Worm (Caenorhabditis elegans) whole organism, L4 larva: ENCODE measurements around the gene ugt-19.
A peak's percentile ranks its signal among the peaks of the same experiment; 100 is the strongest.

Experiments used
- F26F4.8 ChIP-seq: fragments of 200-800 bp; sonication (Bioruptor generic); conservative IDR thresholded peaks from 2 replicates; pipeline ENCODE4 v1.3.6; 2022; ENCODE audit warnings: missing genetic modification characterization, missing compliant biosample characterization
- F44E2.7 ChIP-seq: fragments of 200-800 bp; sonication (Bioruptor generic); IDR thresholded peaks from 2 replicates; pipeline ENCODE4 v2.1.2; 2022; ENCODE audit warnings: missing genetic modification characterization, missing compliant biosample characterization
- F49E8.2 ChIP-seq: sonication (generic microtip); optimal IDR thresholded peaks from 2 replicates; lab custom pipeline; 2016; ENCODE audit warnings: missing compliant biosample characterization, mild to moderate bottlenecking, missing genetic modification characterization, borderline replicate concordance
- T20F7.1 ChIP-seq: fragments of 200-800 bp; sonication (Bioruptor generic); optimal IDR thresholded peaks from 2 replicates; lab custom pipeline; 2018; ENCODE audit warnings: mild to moderate bottlenecking, missing genetic modification characterization, missing compliant biosample characterization
- aha-1 ChIP-seq: fragments of 150-350 bp; peaks from one replicate; lab custom pipeline; 2014; ENCODE audit warnings: missing biosample characterization, missing genetic modification characterization
- ama-1 ChIP-seq: fragments of 150-350 bp; optimal IDR thresholded peaks from 2 replicates; lab custom pipeline; 2014; ENCODE audit warnings: inconsistent platforms, mixed read lengths
- attf-4 ChIP-seq: sonication (generic microtip); optimal IDR thresholded peaks from 3 replicates; lab custom pipeline; 2017; ENCODE audit warnings: missing biosample characterization, missing genetic modification characterization
- ceh-20 ChIP-seq: fragments of 200-800 bp; sonication (Bioruptor generic); IDR thresholded peaks from 2 replicates; pipeline ENCODE4 v1.3.6; 2022; ENCODE audit warnings: missing genetic modification reagents, missing genetic modification characterization, missing compliant biosample characterization
- ceh-32 ChIP-seq: sonication (generic microtip); optimal IDR thresholded peaks from 2 replicates; lab custom pipeline; 2016; ENCODE audit warnings: mild to moderate bottlenecking, missing genetic modification characterization, missing compliant biosample characterization; ENCODE audit not compliant: poor library complexity
- ceh-44 ChIP-seq: fragments of 200-800 bp; sonication (Bioruptor generic); IDR thresholded peaks from 2 replicates; pipeline ENCODE4 v1.3.6; 2022; ENCODE audit warnings: missing genetic modification reagents, missing genetic modification characterization, missing compliant biosample characterization
- ces-1 ChIP-seq: fragments of 150-350 bp; sonication (generic microtip); optimal IDR thresholded peaks from 4 replicates; lab custom pipeline; 2014; ENCODE audit warnings: missing biosample characterization, missing genetic modification reagents, missing genetic modification characterization
- cey-2 ChIP-seq: sonication (generic microtip); optimal IDR thresholded peaks from 3 replicates; lab custom pipeline; 2017; ENCODE audit warnings: missing genetic modification characterization, mild to moderate bottlenecking, missing compliant biosample characterization, antibody characterized with exemption, borderline replicate concordance; ENCODE audit not compliant: insufficient read depth
- daf-16 ChIP-seq, 3 experiments: sonication (generic microtip); optimal IDR thresholded peaks; 2 replicates each; lab custom pipeline; 2016 to 2017; ENCODE audit warnings: missing genetic modification characterization in 3 of 3, missing genetic modification reagents in 3 of 3, mild to moderate bottlenecking in 2 of 3, missing compliant biosample characterization in 2 of 3, missing biosample characterization in 1 of 3, moderate library complexity in 1 of 3
- duxl-1 ChIP-seq: sonication (generic microtip); optimal IDR thresholded peaks from 2 replicates; lab custom pipeline; 2016; ENCODE audit warnings: mild to moderate bottlenecking, missing genetic modification characterization, moderate library complexity, missing compliant biosample characterization; ENCODE audit not compliant: poor library complexity
- dve-1 ChIP-seq: sonication (generic microtip); optimal IDR thresholded peaks from 2 replicates; lab custom pipeline; 2017; ENCODE audit warnings: antibody characterized with exemption, mild to moderate bottlenecking, missing genetic modification characterization, missing compliant biosample characterization; ENCODE audit not compliant: insufficient read depth
- egl-27 ChIP-seq: sonication (generic microtip); optimal IDR thresholded peaks from 3 replicates; lab custom pipeline; 2017; ENCODE audit warnings: missing biosample characterization, missing genetic modification reagents, missing genetic modification characterization
- egl-43 ChIP-seq: fragments of 200-800 bp; sonication (Bioruptor generic); IDR thresholded peaks from 2 replicates; pipeline ENCODE4 v1.3.6; 2022; ENCODE audit warnings: missing genetic modification reagents, missing genetic modification characterization, missing compliant biosample characterization
- fkh-10 ChIP-seq: fragments of 150-350 bp; optimal IDR thresholded peaks from 2 replicates; lab custom pipeline; 2014; ENCODE audit warnings: missing biosample characterization, missing genetic modification reagents, missing genetic modification characterization
- gei-8 ChIP-seq: fragments of 200-800 bp; sonication (Bioruptor generic); optimal IDR thresholded peaks from 2 replicates; lab custom pipeline; 2018; ENCODE audit warnings: mild to moderate bottlenecking, missing genetic modification characterization, missing compliant biosample characterization
- hlh-30 ChIP-seq: sonication (generic microtip); optimal IDR thresholded peaks from 2 replicates; lab custom pipeline; 2017; ENCODE audit warnings: antibody characterized with exemption, mild to moderate bottlenecking, missing genetic modification characterization, missing compliant biosample characterization; ENCODE audit not compliant: insufficient read depth
- lim-7 ChIP-seq: fragments of 200-800 bp; sonication (Bioruptor generic); IDR thresholded peaks from 2 replicates; pipeline ENCODE4 v1.3.6; 2022; ENCODE audit warnings: missing genetic modification characterization, missing compliant biosample characterization
- lin-15B ChIP-seq: fragments of 150-350 bp; sonication (generic microtip); optimal IDR thresholded peaks from 3 replicates; lab custom pipeline; 2014; ENCODE audit warnings: missing biosample characterization, missing genetic modification characterization
- lin-29 ChIP-seq: fragments of 200-800 bp; sonication (Bioruptor generic); IDR thresholded peaks from 2 replicates; pipeline ENCODE4 v1.3.6; 2022; ENCODE audit warnings: missing genetic modification reagents, missing genetic modification characterization, missing compliant biosample characterization
- lin-39 ChIP-seq: fragments of 150-350 bp; optimal IDR thresholded peaks from 2 replicates; lab custom pipeline; 2014; ENCODE audit warnings: missing biosample characterization, missing genetic modification reagents, missing genetic modification characterization
- madf-5 ChIP-seq, 2 experiments: fragments of 200-800 bp; sonication (Bioruptor generic); IDR thresholded peaks; 2 replicates each; pipeline ENCODE4 v1.3.6; 2022; ENCODE audit warnings: missing compliant biosample characterization in 2 of 2, missing genetic modification characterization in 2 of 2
- mxl-3 ChIP-seq: fragments of 200-800 bp; sonication (Bioruptor generic); optimal IDR thresholded peaks from 2 replicates; lab custom pipeline; 2018; ENCODE audit warnings: mild to moderate bottlenecking, missing genetic modification characterization, missing compliant biosample characterization
- nhr-10 ChIP-seq: fragments of 150-350 bp; optimal IDR thresholded peaks from 2 replicates; lab custom pipeline; 2014; ENCODE audit warnings: missing biosample characterization, missing genetic modification characterization
- nhr-11 ChIP-seq: fragments of 150-350 bp; optimal IDR thresholded peaks from 2 replicates; lab custom pipeline; 2014; ENCODE audit warnings: missing biosample characterization, missing genetic modification characterization
- nhr-237 ChIP-seq: sonication (generic microtip); optimal IDR thresholded peaks from 2 replicates; lab custom pipeline; 2017; ENCODE audit warnings: missing biosample characterization, missing genetic modification characterization
- nhr-28 ChIP-seq: fragments of 150-350 bp; optimal IDR thresholded peaks from 2 replicates; lab custom pipeline; 2014; ENCODE audit warnings: missing biosample characterization, missing genetic modification characterization
- nhr-42 ChIP-seq: fragments of 200-800 bp; sonication (Bioruptor generic); IDR thresholded peaks from 2 replicates; pipeline ENCODE4 v1.3.6; 2022; ENCODE audit warnings: missing genetic modification characterization, missing compliant biosample characterization
- nhr-48 ChIP-seq: sonication (generic microtip); optimal IDR thresholded peaks from 2 replicates; lab custom pipeline; 2016; ENCODE audit warnings: mild to moderate bottlenecking, missing genetic modification characterization, missing compliant biosample characterization
- nhr-76 ChIP-seq: fragments of 150-350 bp; optimal IDR thresholded peaks from 2 replicates; lab custom pipeline; 2014; ENCODE audit warnings: missing biosample characterization, missing genetic modification characterization
- pha-4 ChIP-seq, 2 experiments: fragments of 150-350 bp in 1 of 2; fragments of 200-800 bp in 1 of 2; sonication (Bioruptor generic) in 1 of 2; IDR thresholded peaks in 1 of 2; optimal IDR thresholded peaks in 1 of 2; 2 replicates each; pipeline versions ENCODE4 v1.3.6 to Lab custom; 2014 to 2022; ENCODE audit warnings: missing genetic modification characterization in 2 of 2, missing genetic modification reagents in 2 of 2, missing biosample characterization in 1 of 2, missing compliant biosample characterization in 1 of 2
- php-3 ChIP-seq: fragments of 200-800 bp; sonication (Bioruptor generic); IDR thresholded peaks from 2 replicates; pipeline ENCODE4 v1.3.6; 2022; ENCODE audit warnings: missing genetic modification reagents, missing genetic modification characterization, missing compliant biosample characterization
- spr-1 ChIP-seq: sonication (generic microtip); optimal IDR thresholded peaks from 2 replicates; lab custom pipeline; 2016; ENCODE audit warnings: mild to moderate bottlenecking, missing genetic modification characterization, missing compliant biosample characterization
- tag-97 ChIP-seq: fragments of 200-800 bp; sonication (Bioruptor generic); IDR thresholded peaks from 2 replicates; pipeline ENCODE4 v1.3.6; 2022; ENCODE audit warnings: missing genetic modification characterization, missing compliant biosample characterization
- unc-62 ChIP-seq, 3 experiments: fragments of 150-350 bp in 1 of 3; sonication (generic microtip); optimal IDR thresholded peaks in 2 of 3; peaks in 1 of 3; 1 replicate in 1 of 3; 2 replicates in 2 of 3; lab custom pipeline; 2014 to 2017; ENCODE audit warnings: missing biosample characterization in 3 of 3, missing genetic modification characterization in 3 of 3, missing genetic modification reagents in 3 of 3, missing genotype in 1 of 3
- zip-11 ChIP-seq: fragments of 200-800 bp; sonication (Bioruptor generic); IDR thresholded peaks from 2 replicates; pipeline ENCODE4 v1.3.6; 2022; ENCODE audit warnings: missing genetic modification characterization, missing compliant biosample characterization
- zip-2 ChIP-seq: fragments of 150-350 bp; optimal IDR thresholded peaks from 2 replicates; lab custom pipeline; 2014; ENCODE audit warnings: missing biosample characterization, missing genetic modification characterization

Gene ugt-19

DNA sequence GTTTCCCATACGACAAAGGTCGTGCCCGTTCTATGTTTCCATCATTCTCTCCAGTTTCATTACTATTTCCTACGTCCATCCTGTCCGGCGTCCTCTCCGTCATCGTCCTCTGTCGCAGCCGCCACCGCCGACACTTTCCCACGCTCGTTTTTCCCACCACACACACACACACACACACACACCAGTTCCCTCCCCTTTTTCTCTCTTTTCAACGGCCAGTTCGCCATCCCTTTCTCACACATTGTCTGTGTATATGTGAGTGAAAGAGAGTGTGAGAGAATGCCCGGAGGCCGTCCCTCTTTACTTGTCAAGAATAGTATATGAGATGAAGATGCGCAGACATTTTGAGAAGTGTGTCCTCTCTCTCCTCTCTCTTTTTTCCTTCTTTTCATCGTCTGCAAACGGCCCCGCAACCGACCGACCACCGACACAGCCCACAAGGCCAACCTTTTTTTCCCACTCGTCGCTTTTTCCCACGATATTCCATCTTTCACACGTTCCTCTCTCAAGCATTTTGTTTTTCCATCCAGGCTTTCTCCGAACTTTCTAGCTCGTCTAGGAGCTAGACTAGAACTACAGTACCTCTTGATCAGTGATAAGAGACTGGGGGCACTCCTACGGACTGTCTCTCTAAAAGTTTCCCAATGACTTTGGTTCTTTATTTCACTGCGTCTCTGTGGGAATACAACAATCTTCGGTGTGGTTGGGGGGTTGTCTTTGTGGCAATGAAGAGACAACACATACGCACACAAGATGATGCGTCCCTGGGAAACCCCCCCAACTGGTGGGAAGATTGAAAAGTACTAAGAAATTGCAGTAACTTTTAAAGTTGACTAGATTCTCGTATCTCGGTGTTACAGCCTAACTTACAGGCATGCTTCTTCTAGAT, 17.5 kb upstream of the ugt-19 start (continued):
- TF ChIP-seq F44E2.7 (GFP tag; lab: Robert Waterston, UW) (no peak), aha-1 (peak; percentile 93), cey-2 (tag; lab: Kevin White, UChicago) (no peak), nhr-42 (0 out of 2 replicates have a peak, but pooled peaks have one; percentile 16), dve-1 (tag; lab: Kevin White, UChicago) (peak; percentile 69), lin-39 (tag; lab: Kevin White, UChicago) (no peak), php-3 (GFP tag; lab: Robert Waterston, UW) (no peak), mxl-3 (GFP tag; lab: Kevin White, UChicago) (peak; percentile 95), zip-11 (no peak), T20F7.1 (GFP tag; lab: Kevin White, UChicago) (peak; percentile 55), spr-1 (tag; lab: Kevin White, UChicago) (peak; percentile 76), egl-43 (GFP tag; lab: Robert Waterston, UW) (peak; percentile 26; the same call in 1 of the 2 replicates), ces-1 (GFP tag; lab: Kevin White, UChicago) (no peak), nhr-28 (tag; lab: Kevin White, UChicago) (peak; percentile 93), zip-2 (no peak), tag-97 (GFP tag; lab: Robert Waterston, UW) (0 out of 2 replicates have a peak, but pooled peaks have one; percentile 12), lin-29 (GFP tag; lab: Robert Waterston, UW) (0 out of 2 replicates have a peak, but pooled peaks have one; percentile 24)

DNA sequence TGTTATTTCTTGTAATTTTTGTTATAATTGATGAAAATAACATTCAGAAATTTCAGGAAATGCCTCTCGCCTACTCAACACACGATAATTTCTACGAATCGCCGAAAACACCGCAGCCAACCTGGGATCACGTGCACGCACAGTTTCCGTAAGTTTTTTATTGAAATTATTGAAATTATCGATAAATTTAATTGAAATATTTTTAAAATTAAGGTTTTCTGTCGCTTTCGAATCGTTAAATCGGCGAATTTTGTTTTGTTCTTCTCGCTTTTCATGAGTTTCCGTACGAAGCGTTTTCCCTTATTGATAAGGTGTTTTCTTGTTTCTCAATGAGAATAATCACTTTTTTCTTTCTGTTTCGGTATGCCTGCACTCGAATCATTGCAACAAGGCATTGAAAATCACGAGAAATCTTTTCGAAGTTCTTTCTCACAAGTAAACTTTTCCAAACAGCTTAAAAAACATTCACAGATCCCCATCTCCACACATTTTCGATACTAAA, 15.7 kb upstream of the ugt-19 start, which contains the start of gene lag-1:
Gene lag-1, plus strand, starts transcription at position 51 of the 502 bp plus-strand sequence.
- TF ChIP-seq ceh-20 (no peak), daf-16 (GFP tag; optimal IDR thresholded peaks at IDR 0.05; lab: Kevin White, UChicago) (no peak), daf-16 (tag; optimal IDR thresholded peaks at IDR 0.05; lab: Kevin White, UChicago) (peak; percentile 61)

DNA sequence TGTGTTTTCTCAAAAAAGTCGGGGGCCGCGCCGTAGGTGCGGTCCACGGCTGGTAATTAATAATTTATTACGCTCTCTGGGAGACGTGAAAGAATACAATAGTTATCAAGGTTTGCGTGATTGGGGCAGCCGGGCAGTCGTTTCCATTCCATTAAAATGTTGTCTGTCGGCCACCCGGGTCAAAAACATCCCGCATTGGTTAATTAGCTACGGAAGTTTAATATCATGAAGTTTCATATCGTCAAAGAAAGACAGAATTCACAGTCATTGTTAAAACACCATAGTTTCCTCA, 14.5 kb upstream of the ugt-19 start:
- TF ChIP-seq ama-1 (lab: Kevin White, UChicago) = no peak
- TF ChIP-seq nhr-237 = no peak
- peak in 1 of 2 experiments; percentile 57 for TF ChIP-seq unc-62 (GFP tag; optimal IDR thresholded peaks at IDR 0.05 in 1 of 2; lab: Kevin White, UChicago)
- no peak for TF ChIP-seq unc-62 (tag; optimal IDR thresholded peaks at IDR 0.05; lab: Kevin White, UChicago)
- TF ChIP-seq nhr-11 (tag; lab: Kevin White, UChicago) = no peak
- TF ChIP-seq attf-4 (tag; lab: Kevin White, UChicago) = no peak
- TF ChIP-seq F49E8.2 (tag; lab: Kevin White, UChicago) = no peak
- TF ChIP-seq duxl-1 = no peak

DNA sequence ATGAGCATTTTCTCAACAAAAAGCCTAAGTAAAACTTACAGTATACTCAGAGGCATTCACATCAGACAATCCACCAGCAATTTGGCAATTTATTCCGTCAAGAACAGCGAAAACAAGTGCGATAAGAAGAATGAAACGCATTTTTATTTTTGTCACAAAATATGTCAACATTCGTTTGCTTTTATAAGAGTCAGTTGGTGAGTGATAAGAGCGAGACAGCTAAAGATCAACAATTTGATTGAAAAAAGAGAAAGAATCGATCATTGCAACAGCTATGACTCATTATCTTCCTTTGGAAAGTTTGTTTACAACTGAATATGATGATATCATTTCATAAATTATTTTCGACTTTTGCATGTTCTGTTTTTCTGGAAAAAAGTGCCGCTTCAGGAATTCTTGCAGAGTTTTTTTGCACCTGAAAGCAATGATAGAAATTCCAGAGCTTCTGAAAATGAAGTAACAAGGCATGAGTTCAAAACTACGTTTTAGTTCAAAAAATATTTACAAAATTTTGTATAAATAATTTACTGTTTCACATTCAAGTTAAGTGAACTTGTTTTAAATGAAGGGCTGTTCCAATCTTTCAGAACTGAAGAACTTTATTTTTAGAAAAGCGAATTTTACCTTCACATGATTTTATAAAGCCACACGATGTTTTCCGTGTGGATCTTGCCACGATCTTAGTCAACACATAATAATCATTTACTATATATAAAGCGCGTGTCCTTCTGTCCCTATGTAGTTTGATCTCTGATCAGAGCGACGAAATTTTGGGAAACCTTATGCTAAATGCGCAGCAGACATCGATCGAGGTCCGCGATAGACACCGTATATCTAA, 13.9 kb upstream of the ugt-19 start, which contains the start of gene cpi-1:
Gene cpi-1, minus strand, starts transcription at position 204 of the 838 bp plus-strand sequence.
- TF ChIP-seq F44E2.7 (GFP tag; lab: Robert Waterston, UW) = no peak
- no peak for TF ChIP-seq pha-4 (GFP tag; IDR thresholded peaks at IDR 0.05; lab: Robert Waterston, UW)
- no peak for TF ChIP-seq pha-4 (tag; optimal IDR thresholded peaks at IDR 0.05; lab: Kevin White, UChicago)
- no peak for TF ChIP-seq egl-27
- TF ChIP-seq nhr-76 (tag; lab: Kevin White, UChicago) = no peak
- peak in 1 of 2 experiments; percentile 88 for TF ChIP-seq unc-62 (GFP tag; optimal IDR thresholded peaks at IDR 0.05 in 1 of 2; lab: Kevin White, UChicago)
- TF ChIP-seq unc-62 (tag; optimal IDR thresholded peaks at IDR 0.05; lab: Kevin White, UChicago) = no peak
- no peak for TF ChIP-seq lim-7 (GFP tag; lab: Robert Waterston, UW)
- no peak for TF ChIP-seq fkh-10 (GFP tag; lab: Kevin White, UChicago)
- no peak for TF ChIP-seq lin-15B (tag; lab: Kevin White, UChicago)
- TF ChIP-seq F26F4.8 (GFP tag; lab: Robert Waterston, UW) = no peak
- TF ChIP-seq madf-5 (GFP tag; IDR thresholded peaks at IDR 0.05; lab: Robert Waterston, UW) = no peak
- TF ChIP-seq gei-8 (GFP tag; lab: Kevin White, UChicago) = no peak
- peak; percentile 37 for TF ChIP-seq nhr-48 (tag; lab: Kevin White, UChicago)
- TF ChIP-seq hlh-30 = peak; percentile 15
- TF ChIP-seq ceh-44 (GFP tag; lab: Robert Waterston, UW) = no peak
- no peak for TF ChIP-seq zip-11
- no peak for TF ChIP-seq ceh-32 (tag; lab: Kevin White, UChicago)
- TF ChIP-seq nhr-10 = no peak
- no peak for TF ChIP-seq lin-29 (GFP tag; lab: Robert Waterston, UW)
- TF ChIP-seq php-3 (GFP tag; lab: Robert Waterston, UW) = no peak
